Fruit fly (Drosophila melanogaster) whole organism, embryonic: ENCODE data around the gene CG1998.
A peak's percentile ranks its signal among the peaks of the same experiment; 100 is the strongest.

Source experiments
- Antp ChIP-seq: fragments of 200-800 bp; sonication (Bioruptor generic); optimal IDR thresholded peaks from 3 replicates; lab custom pipeline; 2016; ENCODE audit warnings: missing biosample characterization, missing genetic modification characterization
- B-H1 ChIP-seq: fragments of 200-800 bp; sonication (Bioruptor generic); IDR thresholded peaks from 3 replicates; pipeline ENCODE4 v1.3.6; 2022; ENCODE audit warnings: missing biosample characterization, missing genetic modification characterization
- CG10654 ChIP-seq: fragments of 200-800 bp; sonication (Bioruptor generic); optimal IDR thresholded peaks from 2 replicates; lab custom pipeline; 2016; ENCODE audit warnings: missing biosample characterization, missing genetic modification characterization
- CG13287 ChIP-seq: fragments of 200-800 bp; sonication (Bioruptor generic); IDR thresholded peaks from 2 replicates; pipeline ENCODE4 v1.3.6; 2022; ENCODE audit warnings: missing biosample characterization, missing genetic modification characterization; ENCODE audit not compliant: partially characterized antibody
- CG13296 ChIP-seq: fragments of 200-800 bp; sonication (Bioruptor generic); optimal IDR thresholded peaks from 3 replicates; lab custom pipeline; 2018; ENCODE audit warnings: missing biosample characterization, mild to moderate bottlenecking, missing genetic modification characterization
- CG13775 ChIP-seq: fragments of 200-800 bp; sonication (Bioruptor generic); optimal IDR thresholded peaks from 3 replicates; lab custom pipeline; 2017; ENCODE audit warnings: missing biosample characterization, mild to moderate bottlenecking, missing genetic modification characterization
- CG16815 ChIP-seq: fragments of 200-800 bp; sonication (Bioruptor generic); optimal IDR thresholded peaks from 3 replicates; lab custom pipeline; 2017; ENCODE audit warnings: missing biosample characterization, mild to moderate bottlenecking, missing genetic modification characterization
- CG17359 ChIP-seq: fragments of 200-800 bp; sonication (Bioruptor generic); optimal IDR thresholded peaks from 3 replicates; lab custom pipeline; 2018; ENCODE audit warnings: missing biosample characterization, mild to moderate bottlenecking, missing genetic modification characterization, moderate library complexity
- CG17568 ChIP-seq: fragments of 200-800 bp; sonication (Bioruptor generic); optimal IDR thresholded peaks from 2 replicates; lab custom pipeline; 2018; ENCODE audit warnings: missing biosample characterization, mild to moderate bottlenecking, missing genetic modification characterization, moderate library complexity
- CG3065 ChIP-seq: fragments of 200-800 bp; sonication (Bioruptor generic); optimal IDR thresholded peaks from 2 replicates; lab custom pipeline; 2016; ENCODE audit warnings: missing biosample characterization, missing genetic modification characterization
- CG31224 ChIP-seq: fragments of 200-800 bp; sonication (Bioruptor generic); IDR thresholded peaks from 2 replicates; pipeline ENCODE4 v1.3.6; 2022; ENCODE audit warnings: missing biosample characterization, missing genetic modification characterization
- CG3995 ChIP-seq: fragments of 200-800 bp; sonication (Bioruptor generic); optimal IDR thresholded peaks from 3 replicates; lab custom pipeline; 2016; ENCODE audit warnings: missing biosample characterization, missing genetic modification characterization
- CG4360 ChIP-seq: fragments of 200-800 bp; sonication (Bioruptor generic); IDR thresholded peaks from 2 replicates; pipeline ENCODE4 v1.3.6; 2022; ENCODE audit warnings: missing biosample characterization, missing genetic modification characterization
- CG6765 ChIP-seq: fragments of 200-800 bp; sonication (Bioruptor generic); optimal IDR thresholded peaks from 3 replicates; lab custom pipeline; 2017; ENCODE audit warnings: missing biosample characterization, mild to moderate bottlenecking, missing genetic modification characterization
- CG7357 ChIP-seq: fragments of 200-800 bp; sonication (Bioruptor generic); IDR thresholded peaks from 3 replicates; pipeline ENCODE4 v1.3.6; 2022; ENCODE audit warnings: missing biosample characterization, missing genetic modification characterization
- CG9609 ChIP-seq: fragments of 200-800 bp; sonication (Bioruptor generic); optimal IDR thresholded peaks from 3 replicates; lab custom pipeline; 2016; ENCODE audit warnings: missing biosample characterization, missing genetic modification characterization
- Elba2 ChIP-seq: fragments of 200-800 bp; sonication (Bioruptor generic); optimal IDR thresholded peaks from 3 replicates; lab custom pipeline; 2016; ENCODE audit warnings: missing biosample characterization, missing genetic modification characterization
- Fer2 ChIP-seq: fragments of 200-800 bp; sonication (Bioruptor generic); optimal IDR thresholded peaks from 2 replicates; lab custom pipeline; 2018; ENCODE audit warnings: missing biosample characterization, mild to moderate bottlenecking, missing genetic modification characterization, moderate library complexity
- H15 ChIP-seq: fragments of 200-800 bp; sonication (Bioruptor generic); IDR thresholded peaks from 3 replicates; pipeline ENCODE4 v1.3.6; 2022; ENCODE audit warnings: missing biosample characterization, missing genetic modification characterization
- HLH54F ChIP-seq: fragments of 200-800 bp; sonication (Bioruptor generic); optimal IDR thresholded peaks from 3 replicates; lab custom pipeline; 2016; ENCODE audit warnings: missing biosample characterization, missing genetic modification characterization
- Hand ChIP-seq: fragments of 200-800 bp; sonication (Bioruptor generic); optimal IDR thresholded peaks from 2 replicates; lab custom pipeline; 2017; ENCODE audit warnings: mild to moderate bottlenecking, missing biosample characterization, missing genetic modification reagents, missing genetic modification characterization
- Hmx ChIP-seq: fragments of 200-800 bp; sonication (Bioruptor generic); optimal IDR thresholded peaks from 2 replicates; lab custom pipeline; 2016; ENCODE audit warnings: missing biosample characterization, missing genetic modification characterization
- Mad ChIP-seq: fragments of 200-800 bp; sonication (Bioruptor generic); optimal IDR thresholded peaks from 2 replicates; lab custom pipeline; 2016; ENCODE audit warnings: missing biosample characterization, missing genetic modification characterization
- Pdp1 ChIP-seq, 2 experiments: fragments of 200-800 bp; sonication (Bioruptor generic); optimal IDR thresholded peaks; 3 replicates each; lab custom pipeline; 2016; ENCODE audit warnings: missing biosample characterization in 2 of 2, missing genetic modification characterization in 2 of 2, mild to moderate bottlenecking in 1 of 2, moderate library complexity in 1 of 2
- Trl ChIP-seq, 3 experiments: fragments of >200 bp in 2 of 3; fragments of 200-800 bp in 1 of 3; sonication (Bioruptor generic) in 1 of 3; optimal IDR thresholded peaks; 2 replicates in 1 of 3; 3 replicates in 2 of 3; lab custom pipeline; 2016 to 2017; ENCODE audit warnings: missing biosample characterization in 1 of 3, missing genetic modification characterization in 1 of 3
- ap ChIP-seq: fragments of 200-800 bp; sonication (Bioruptor generic); IDR thresholded peaks from 2 replicates; pipeline ENCODE4 v1.3.6; 2022; ENCODE audit warnings: missing biosample characterization, missing genetic modification characterization
- ash1 ChIP-seq: fragments of 200-800 bp; sonication (Bioruptor generic); optimal IDR thresholded peaks from 2 replicates; lab custom pipeline; 2018; ENCODE audit warnings: missing biosample characterization, mild to moderate bottlenecking, missing genetic modification characterization
- ato ChIP-seq: fragments of 200-800 bp; sonication (Bioruptor generic); IDR thresholded peaks from 2 replicates; pipeline ENCODE4 v1.3.6; 2022; ENCODE audit warnings: missing biosample characterization, missing genetic modification characterization; ENCODE audit not compliant: partially characterized antibody
- bab2 ChIP-seq: fragments of 200-800 bp; sonication (Bioruptor generic); optimal IDR thresholded peaks from 2 replicates; lab custom pipeline; 2016; ENCODE audit warnings: missing biosample characterization, missing genetic modification characterization
- bsh ChIP-seq, 2 experiments: fragments of 200-800 bp; sonication (Bioruptor generic); optimal IDR thresholded peaks; 2 replicates each; lab custom pipeline; 2017 to 2018; ENCODE audit warnings: mild to moderate bottlenecking in 2 of 2, missing biosample characterization in 2 of 2, missing genetic modification characterization in 2 of 2, moderate library complexity in 1 of 2
- chn ChIP-seq: fragments of 200-800 bp; sonication (Bioruptor generic); optimal IDR thresholded peaks from 2 replicates; lab custom pipeline; 2016; ENCODE audit warnings: missing biosample characterization, missing genetic modification characterization
- danr ChIP-seq: fragments of 200-800 bp; sonication (Bioruptor generic); IDR thresholded peaks from 2 replicates; pipeline ENCODE4 v1.3.6; 2022; ENCODE audit warnings: missing biosample characterization, missing genetic modification characterization
- dimm ChIP-seq: fragments of 200-800 bp; sonication (Bioruptor generic); IDR thresholded peaks from 2 replicates; pipeline ENCODE4 v1.3.6; 2022; ENCODE audit warnings: missing biosample characterization, missing genetic modification characterization
- fd102C ChIP-seq: fragments of 200-800 bp; sonication (Bioruptor generic); optimal IDR thresholded peaks from 2 replicates; lab custom pipeline; 2018; ENCODE audit warnings: missing biosample characterization, mild to moderate bottlenecking, missing genetic modification characterization, moderate library complexity
- fd64A ChIP-seq: fragments of 200-800 bp; sonication (Bioruptor generic); optimal IDR thresholded peaks from 3 replicates; lab custom pipeline; 2018; ENCODE audit warnings: missing biosample characterization, mild to moderate bottlenecking, missing genetic modification characterization
- hb ChIP-seq: fragments of 200-800 bp; sonication (Bioruptor generic); IDR thresholded peaks from 3 replicates; pipeline ENCODE4 v1.3.6; 2022; ENCODE audit warnings: missing biosample characterization, missing genetic modification characterization; ENCODE audit not compliant: partially characterized antibody
- jigr1 ChIP-seq: fragments of 200-800 bp; sonication (Bioruptor generic); IDR thresholded peaks from 3 replicates; pipeline ENCODE4 v1.3.6; 2022; ENCODE audit warnings: missing biosample characterization, missing genetic modification characterization
- lola ChIP-seq, 3 experiments: fragments of >200 bp in 2 of 3; fragments of 200-800 bp in 1 of 3; sonication (Bioruptor generic) in 1 of 3; optimal IDR thresholded peaks; 2 replicates each; lab custom pipeline; 2017 to 2019; ENCODE audit warnings: missing biosample characterization in 3 of 3, missing genetic modification characterization in 3 of 3, mild to moderate bottlenecking in 1 of 3, moderate library complexity in 1 of 3
- peb ChIP-seq: fragments of 200-800 bp; sonication (Bioruptor generic); IDR thresholded peaks from 2 replicates; pipeline ENCODE4 v1.3.6; 2022; ENCODE audit warnings: missing biosample characterization, missing genetic modification characterization
- pho ChIP-seq: fragments of 200-800 bp; sonication (Bioruptor generic); optimal IDR thresholded peaks from 2 replicates; lab custom pipeline; 2016; ENCODE audit warnings: missing biosample characterization, missing genetic modification characterization
- pita ChIP-seq: fragments of 200-800 bp; sonication (Bioruptor generic); optimal IDR thresholded peaks from 2 replicates; lab custom pipeline; 2017; ENCODE audit warnings: missing biosample characterization, mild to moderate bottlenecking, missing genetic modification characterization
- pzg ChIP-seq: fragments of 200-800 bp; sonication (Bioruptor generic); optimal IDR thresholded peaks from 3 replicates; lab custom pipeline; 2018; ENCODE audit warnings: missing biosample characterization, mild to moderate bottlenecking, missing genetic modification characterization, moderate library complexity
- row ChIP-seq: fragments of 200-800 bp; sonication (Bioruptor generic); IDR thresholded peaks from 3 replicates; pipeline ENCODE4 v1.3.6; 2022; ENCODE audit warnings: missing biosample characterization, missing genetic modification characterization
- sens-2 ChIP-seq: fragments of 200-800 bp; sonication (Bioruptor generic); IDR thresholded peaks from 2 replicates; pipeline ENCODE4 v1.3.6; 2022; ENCODE audit warnings: missing biosample characterization, missing genetic modification characterization
- sim ChIP-seq: fragments of 200-800 bp; sonication (Bioruptor generic); IDR thresholded peaks from 2 replicates; pipeline ENCODE4 v1.3.6; 2022; ENCODE audit warnings: missing biosample characterization, missing genetic modification characterization
- slbo ChIP-seq: fragments of 200-800 bp; sonication (Bioruptor generic); IDR thresholded peaks from 2 replicates; pipeline ENCODE4 v1.3.6; 2022; ENCODE audit warnings: missing biosample characterization, missing genetic modification characterization
- tap ChIP-seq: fragments of 200-800 bp; optimal IDR thresholded peaks from 3 replicates; lab custom pipeline; 2019; ENCODE audit warnings: missing biosample characterization, mild to moderate bottlenecking, missing genetic modification characterization, moderate library complexity
- unc-4 ChIP-seq: fragments of 200-800 bp; sonication (Bioruptor generic); IDR thresholded peaks from 2 replicates; pipeline ENCODE4 v1.3.6; 2022; ENCODE audit warnings: missing biosample characterization, missing genetic modification characterization; ENCODE audit not compliant: partially characterized antibody
- zfh1 ChIP-seq: fragments of 200-800 bp; sonication (Bioruptor generic); IDR thresholded peaks from 3 replicates; pipeline ENCODE4 v1.3.6; 2022; ENCODE audit warnings: missing biosample characterization, missing genetic modification characterization

Gene CG1998

DNA sequence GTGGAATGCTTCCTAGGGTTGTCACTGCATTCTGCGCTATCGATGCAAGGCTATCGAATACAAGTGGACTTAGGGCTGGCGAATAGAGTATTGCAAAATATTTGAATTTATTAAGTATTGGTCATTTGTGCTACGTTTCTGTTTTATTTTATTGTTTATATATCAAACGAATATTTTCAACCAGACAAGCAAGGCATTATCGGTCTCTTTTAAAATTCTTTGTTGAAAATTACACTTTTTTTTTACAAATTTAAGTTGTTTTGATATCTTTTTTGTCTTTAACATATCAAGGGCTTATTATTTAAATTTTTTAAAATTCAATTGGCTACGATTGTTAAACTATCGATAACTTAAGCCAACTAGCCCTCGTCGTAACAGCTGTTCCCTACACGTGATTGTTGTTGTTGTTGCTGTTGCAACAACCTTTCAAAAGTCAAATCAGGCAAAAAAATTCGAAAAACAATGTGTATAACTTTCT is 25.5 kb downstream of the CG1998 start, which contains the start of the genes Ype and CG1662 (continued):
- TF ChIP-seq CG3065 (GFP tag; lab: Kevin White, UChicago) = peak; percentile 21
- TF ChIP-seq bab2 (GFP tag; lab: Kevin White, UChicago) = peak; percentile 67
- peak; percentile 85 for TF ChIP-seq slbo (GFP tag; lab: Robert Waterston, UW)
- TF ChIP-seq row (GFP tag; lab: Robert Waterston, UW) = peak; percentile 88
- peak in 1 of 2 experiments; percentile 58 for TF ChIP-seq bsh (GFP tag; optimal IDR thresholded peaks at IDR 0.05; lab: Kevin White, UChicago)
- peak; percentile 71 for TF ChIP-seq HLH54F (GFP tag; lab: Kevin White, UChicago)
- TF ChIP-seq Pdp1 (GFP tag; optimal IDR thresholded peaks at IDR 0.05; lab: Kevin White, UChicago) = peak; percentile 71 to 74
- TF ChIP-seq CG10654 = peak; percentile 69
- peak; percentile 77 for TF ChIP-seq unc-4 (GFP tag; lab: Robert Waterston, UW)
- peak; percentile 77 for TF ChIP-seq pho (GFP tag; lab: Kevin White, UChicago)
- TF ChIP-seq B-H1 (GFP tag; lab: Robert Waterston, UW) = no peak; the same call in 2 of the 3 replicates
- no peak for TF ChIP-seq CG17568 (GFP tag; lab: Kevin White, UChicago)
- TF ChIP-seq ash1 (GFP tag; lab: Kevin White, UChicago) = no peak
- no peak for TF ChIP-seq dimm (GFP tag; lab: Robert Waterston, UW)
- no peak for TF ChIP-seq fd102C (GFP tag; lab: Kevin White, UChicago)
- no peak for TF ChIP-seq danr
- peak; percentile 40 for TF ChIP-seq pzg (GFP tag; lab: Kevin White, UChicago)
- peak; percentile 64 for TF ChIP-seq CG17359 (tag; lab: Kevin White, UChicago)
- peak; percentile 88 for TF ChIP-seq CG4360 (GFP tag; lab: Robert Waterston, UW)
- TF ChIP-seq Elba2 = peak; percentile 2
- TF ChIP-seq H15 = peak; percentile 47; the same call in 1 of the 3 replicates
- no peak for TF ChIP-seq sim (GFP tag; lab: Robert Waterston, UW)
- TF ChIP-seq CG13296 (GFP tag; lab: Kevin White, UChicago) = peak; percentile 67
- peak; percentile 39 for TF ChIP-seq Mad (GFP tag; lab: Kevin White, UChicago)
- TF ChIP-seq CG9609 (GFP tag; lab: Kevin White, UChicago) = peak; percentile 56
- peak; percentile 43 for TF ChIP-seq Hmx (GFP tag; lab: Kevin White, UChicago)
- TF ChIP-seq chn (GFP tag; lab: Kevin White, UChicago) = peak; percentile 76
- TF ChIP-seq jigr1 = peak; percentile 50; the same call in 1 of the 3 replicates
- TF ChIP-seq CG13287 (GFP tag; lab: Robert Waterston, UW) = peak; percentile 75
- TF ChIP-seq ato (GFP tag; lab: Robert Waterston, UW) = no peak
- TF ChIP-seq pita (GFP tag; lab: Kevin White, UChicago) = no peak
- peak; percentile 82 for TF ChIP-seq CG13775 (GFP tag; lab: Kevin White, UChicago)
- TF ChIP-seq CG16815 = peak; percentile 66
- TF ChIP-seq zfh1 (GFP tag; lab: Robert Waterston, UW) = peak; percentile 62; the same call in 1 of the 3 replicates
- TF ChIP-seq CG3995 = peak; percentile 60
- TF ChIP-seq CG7357 (GFP tag; lab: Robert Waterston, UW) = 0 out of 3 replicates have a peak, but pooled peaks have one; percentile 27
- TF ChIP-seq Fer2 = peak; percentile 65
- TF ChIP-seq hb (GFP tag; lab: Robert Waterston, UW) = 0 out of 3 replicates have a peak, but pooled peaks have one; percentile 16
- TF ChIP-seq Antp (GFP tag; lab: Kevin White, UChicago) = peak; percentile 57
- no peak for TF ChIP-seq Trl (optimal IDR thresholded peaks at IDR 0.05; lab: Kevin White, UChicago)
- peak; percentile 71 for TF ChIP-seq Trl (GFP tag; optimal IDR thresholded peaks at IDR 0.05; lab: Kevin White, UChicago)
- no peak for TF ChIP-seq Hand (GFP tag; lab: Kevin White, UChicago)
- peak; percentile 51 for TF ChIP-seq CG6765 (GFP tag; lab: Kevin White, UChicago)
- 0 out of 2 replicates have a peak, but pooled peaks have one; percentile 45 for TF ChIP-seq sens-2 (GFP tag; lab: Robert Waterston, UW)
- TF ChIP-seq CG31224 = peak; percentile 38; the same call in 1 of the 2 replicates
- peak; percentile 33; the same call in 1 of the 2 replicates for TF ChIP-seq ap (GFP tag; lab: Robert Waterston, UW)
- TF ChIP-seq lola (GFP tag; optimal IDR thresholded peaks at IDR 0.05; lab: Kevin White, UChicago) = peak in 1 of 3 experiments; percentile 76
- TF ChIP-seq tap (tag; lab: Kevin White, UChicago) = peak; percentile 41
- TF ChIP-seq peb (GFP tag; lab: Robert Waterston, UW) = no peak
- TF ChIP-seq fd64A (GFP tag; lab: Kevin White, UChicago) = no peak
